Fruit fly (Drosophila melanogaster) whole organism, embryonic: ENCODE results near the gene CG11699.

ENCODE experiments used
- Bgb ChIP-seq: fragments of 200-800 bp; sonication (Bioruptor generic); IDR thresholded peaks from 2 replicates; pipeline ENCODE4 v1.3.6; 2022; ENCODE audit warnings: missing biosample characterization, missing genetic modification characterization; ENCODE audit not compliant: partially characterized antibody
- CG10147 ChIP-seq: fragments of 200-800 bp; sonication (Bioruptor generic); optimal IDR thresholded peaks from 2 replicates; lab custom pipeline; 2019; ENCODE audit warnings: missing biosample characterization, mild to moderate bottlenecking, missing genetic modification characterization, moderate library complexity
- CG11093 ChIP-seq: fragments of 200-800 bp; sonication (Bioruptor generic); IDR thresholded peaks from 3 replicates; pipeline ENCODE4 v1.3.6; 2022; ENCODE audit warnings: missing biosample characterization, missing genetic modification characterization
- CG12071 ChIP-seq: fragments of 200-800 bp; sonication (Bioruptor generic); optimal IDR thresholded peaks from 3 replicates; lab custom pipeline; 2018; ENCODE audit warnings: missing biosample characterization, mild to moderate bottlenecking, missing genetic modification characterization
- CG13775 ChIP-seq: fragments of 200-800 bp; sonication (Bioruptor generic); optimal IDR thresholded peaks from 3 replicates; lab custom pipeline; 2017; ENCODE audit warnings: missing biosample characterization, mild to moderate bottlenecking, missing genetic modification characterization
- CG14014 ChIP-seq: fragments of 200-800 bp; sonication (Bioruptor generic); IDR thresholded peaks from 2 replicates; pipeline ENCODE4 v1.3.6; 2022; ENCODE audit warnings: missing biosample characterization, missing genetic modification characterization
- CG15269 ChIP-seq: fragments of 200-800 bp; sonication (Bioruptor generic); optimal IDR thresholded peaks from 2 replicates; lab custom pipeline; 2018; ENCODE audit warnings: missing biosample characterization, mild to moderate bottlenecking, missing genetic modification characterization, moderate library complexity
- CG15601 ChIP-seq: fragments of 200-800 bp; sonication (Bioruptor generic); optimal IDR thresholded peaks from 3 replicates; lab custom pipeline; 2019; ENCODE audit warnings: missing biosample characterization, mild to moderate bottlenecking, missing genetic modification characterization, moderate library complexity
- CG1603 ChIP-seq: fragments of 200-800 bp; sonication (Bioruptor generic); optimal IDR thresholded peaks from 2 replicates; lab custom pipeline; 2019; ENCODE audit warnings: missing biosample characterization, mild to moderate bottlenecking, missing genetic modification characterization, moderate library complexity
- CG16813 ChIP-seq: fragments of 200-800 bp; sonication (Bioruptor generic); IDR thresholded peaks from 3 replicates; pipeline ENCODE4 v1.3.6; 2022; ENCODE audit warnings: missing biosample characterization, missing genetic modification characterization; ENCODE audit not compliant: partially characterized antibody
- CG16863 ChIP-seq: fragments of 200-800 bp; sonication (Bioruptor generic); optimal IDR thresholded peaks from 3 replicates; lab custom pipeline; 2016; ENCODE audit warnings: missing biosample characterization, missing genetic modification characterization
- CG2199 ChIP-seq: fragments of 200-800 bp; sonication (Bioruptor generic); IDR thresholded peaks from 3 replicates; pipeline ENCODE4 v1.3.6; 2022; ENCODE audit warnings: missing biosample characterization, missing genetic modification characterization
- CG2678 ChIP-seq: fragments of 200-800 bp; sonication (Bioruptor generic); optimal IDR thresholded peaks from 3 replicates; lab custom pipeline; 2019; ENCODE audit warnings: missing biosample characterization, mild to moderate bottlenecking, missing genetic modification characterization, moderate library complexity
- CG2712 ChIP-seq: fragments of 200-800 bp; optimal IDR thresholded peaks from 3 replicates; lab custom pipeline; 2019; ENCODE audit warnings: missing biosample characterization, mild to moderate bottlenecking, missing genetic modification characterization, moderate library complexity
- CG31441 ChIP-seq: fragments of 200-800 bp; sonication (Bioruptor generic); IDR thresholded peaks from 2 replicates; pipeline ENCODE4 v1.3.6; 2022; ENCODE audit warnings: missing biosample characterization, missing genetic modification characterization
- CG33557 ChIP-seq: fragments of 200-800 bp; sonication (Bioruptor generic); optimal IDR thresholded peaks from 2 replicates; lab custom pipeline; 2019; ENCODE audit warnings: missing biosample characterization, mild to moderate bottlenecking, missing genetic modification characterization, moderate library complexity
- CG7357 ChIP-seq: fragments of 200-800 bp; sonication (Bioruptor generic); IDR thresholded peaks from 3 replicates; pipeline ENCODE4 v1.3.6; 2022; ENCODE audit warnings: missing biosample characterization, missing genetic modification characterization
- CG9609 ChIP-seq: fragments of 200-800 bp; sonication (Bioruptor generic); optimal IDR thresholded peaks from 3 replicates; lab custom pipeline; 2016; ENCODE audit warnings: missing biosample characterization, missing genetic modification characterization
- CTCF ChIP-seq: fragments of 200-800 bp; sonication (Bioruptor generic); optimal IDR thresholded peaks from 2 replicates; lab custom pipeline; 2017; ENCODE audit warnings: missing biosample characterization, mild to moderate bottlenecking, missing genetic modification characterization, moderate library complexity
- D19B ChIP-seq: fragments of 200-800 bp; sonication (Bioruptor generic); optimal IDR thresholded peaks from 2 replicates; lab custom pipeline; 2017; ENCODE audit warnings: missing biosample characterization, mild to moderate bottlenecking, missing genetic modification characterization
- Dad ChIP-seq: fragments of 200-800 bp; sonication (Bioruptor generic); optimal IDR thresholded peaks from 3 replicates; lab custom pipeline; 2016; ENCODE audit warnings: missing biosample characterization, missing genetic modification characterization
- Dbx ChIP-seq: fragments of 200-800 bp; sonication (Bioruptor generic); IDR thresholded peaks from 3 replicates; pipeline ENCODE4 v1.3.6; 2022; ENCODE audit warnings: missing biosample characterization, missing genetic modification characterization
- Dfd ChIP-seq, 2 experiments: fragments of >200 bp; optimal IDR thresholded peaks; 2 replicates each; lab custom pipeline; 2017; ENCODE audit warnings: missing biosample characterization in 2 of 2, missing genetic modification characterization in 2 of 2
- Doc2 ChIP-seq: fragments of 200-800 bp; sonication (Bioruptor generic); IDR thresholded peaks from 2 replicates; pipeline ENCODE4 v1.3.6; 2022; ENCODE audit warnings: missing biosample characterization, missing genetic modification characterization
- Drgx ChIP-seq: fragments of 200-800 bp; sonication (Bioruptor generic); IDR thresholded peaks from 2 replicates; pipeline ENCODE4 v1.3.6; 2022; ENCODE audit warnings: missing biosample characterization, missing genetic modification characterization
- E2f2 ChIP-seq: fragments of 200-800 bp; sonication (Bioruptor generic); IDR thresholded peaks from 2 replicates; pipeline ENCODE4 v1.3.6; 2022; ENCODE audit warnings: missing biosample characterization, missing genetic modification characterization
- Ets97D ChIP-seq: fragments of 200-800 bp; sonication (Bioruptor generic); optimal IDR thresholded peaks from 3 replicates; lab custom pipeline; 2016; ENCODE audit warnings: missing biosample characterization, missing genetic modification characterization
- HLH4C ChIP-seq: fragments of 200-800 bp; sonication (Bioruptor generic); IDR thresholded peaks from 3 replicates; pipeline ENCODE4 v1.3.6; 2022; ENCODE audit warnings: missing biosample characterization, missing genetic modification characterization; ENCODE audit not compliant: partially characterized antibody
- Myb ChIP-seq: fragments of 200-800 bp; sonication (Bioruptor generic); optimal IDR thresholded peaks from 2 replicates; lab custom pipeline; 2016; ENCODE audit warnings: missing biosample characterization, missing genetic modification characterization
- Ptx1 ChIP-seq: fragments of 200-800 bp; sonication (Bioruptor generic); IDR thresholded peaks from 2 replicates; pipeline ENCODE4 v1.3.6; 2022; ENCODE audit warnings: missing biosample characterization, missing genetic modification characterization
- Ssrp ChIP-seq: fragments of 200-800 bp; sonication (Bioruptor generic); optimal IDR thresholded peaks from 2 replicates; lab custom pipeline; 2018; ENCODE audit warnings: missing biosample characterization, mild to moderate bottlenecking, missing genetic modification characterization, moderate library complexity
- TFAM ChIP-seq: fragments of 200-800 bp; sonication (Bioruptor generic); optimal IDR thresholded peaks from 2 replicates; lab custom pipeline; 2017; ENCODE audit warnings: missing biosample characterization, missing genetic modification characterization, inconsistent platforms
- Usf ChIP-seq: fragments of 200-800 bp; sonication (Bioruptor generic); optimal IDR thresholded peaks from 2 replicates; lab custom pipeline; 2017; ENCODE audit warnings: missing genotype, missing biosample characterization, missing genetic modification characterization
- Xrp1 ChIP-seq: fragments of 200-800 bp; sonication (Bioruptor generic); IDR thresholded peaks from 2 replicates; pipeline ENCODE4 v1.3.6; 2022; ENCODE audit warnings: missing biosample characterization, missing genetic modification characterization
- bbx ChIP-seq: fragments of 200-800 bp; sonication (Bioruptor generic); IDR thresholded peaks from 2 replicates; pipeline ENCODE4 v1.3.6; 2022; ENCODE audit warnings: missing biosample characterization, missing genetic modification characterization; ENCODE audit not compliant: partially characterized antibody
- bsh ChIP-seq, 2 experiments: fragments of 200-800 bp; sonication (Bioruptor generic); optimal IDR thresholded peaks; 2 replicates each; lab custom pipeline; 2017 to 2018; ENCODE audit warnings: mild to moderate bottlenecking in 2 of 2, missing biosample characterization in 2 of 2, missing genetic modification characterization in 2 of 2, moderate library complexity in 1 of 2
- cad ChIP-seq: fragments of >200 bp; optimal IDR thresholded peaks from 2 replicates; lab custom pipeline; 2017; ENCODE audit warnings: missing biosample characterization, missing genetic modification characterization
- chm ChIP-seq: fragments of 200-800 bp; sonication (Bioruptor generic); IDR thresholded peaks from 2 replicates; pipeline ENCODE4 v1.3.6; 2022; ENCODE audit warnings: missing biosample characterization, missing genetic modification characterization
- crp ChIP-seq, 2 experiments: fragments of 200-800 bp; sonication (Bioruptor generic); optimal IDR thresholded peaks; 2 replicates in 1 of 2; 3 replicates in 1 of 2; lab custom pipeline; 2017; ENCODE audit warnings: missing biosample characterization in 2 of 2, missing genetic modification characterization in 2 of 2, mild to moderate bottlenecking in 1 of 2, moderate library complexity in 1 of 2
- dimm ChIP-seq: fragments of 200-800 bp; sonication (Bioruptor generic); IDR thresholded peaks from 2 replicates; pipeline ENCODE4 v1.3.6; 2022; ENCODE audit warnings: missing biosample characterization, missing genetic modification characterization
- ems ChIP-seq: fragments of 200-800 bp; sonication (Bioruptor generic); optimal IDR thresholded peaks from 3 replicates; lab custom pipeline; 2016; ENCODE audit warnings: missing biosample characterization, missing genetic modification characterization
- fd3F ChIP-seq: fragments of 200-800 bp; sonication (Bioruptor generic); optimal IDR thresholded peaks from 2 replicates; lab custom pipeline; 2018; ENCODE audit warnings: missing biosample characterization, mild to moderate bottlenecking, missing genetic modification characterization, moderate library complexity
- inv ChIP-seq: fragments of 200-800 bp; sonication (Bioruptor generic); IDR thresholded peaks from 2 replicates; pipeline ENCODE4 v1.3.6; 2022; ENCODE audit warnings: missing biosample characterization, missing genetic modification characterization; ENCODE audit not compliant: partially characterized antibody
- mam ChIP-seq: fragments of 200-800 bp; sonication (Bioruptor generic); optimal IDR thresholded peaks from 3 replicates; lab custom pipeline; 2016; ENCODE audit warnings: missing biosample characterization, missing genetic modification characterization
- nerfin-2 ChIP-seq: fragments of 200-800 bp; sonication (Bioruptor generic); IDR thresholded peaks from 2 replicates; pipeline ENCODE4 v1.3.6; 2022; ENCODE audit warnings: missing biosample characterization, missing genetic modification characterization; ENCODE audit not compliant: partially characterized antibody
- nmo ChIP-seq: fragments of 200-800 bp; sonication (Bioruptor generic); optimal IDR thresholded peaks from 2 replicates; lab custom pipeline; 2018; ENCODE audit warnings: missing biosample characterization, mild to moderate bottlenecking, missing genetic modification characterization, moderate library complexity
- peb ChIP-seq: fragments of 200-800 bp; sonication (Bioruptor generic); IDR thresholded peaks from 2 replicates; pipeline ENCODE4 v1.3.6; 2022; ENCODE audit warnings: missing biosample characterization, missing genetic modification characterization
- pita ChIP-seq: fragments of 200-800 bp; sonication (Bioruptor generic); optimal IDR thresholded peaks from 2 replicates; lab custom pipeline; 2017; ENCODE audit warnings: missing biosample characterization, mild to moderate bottlenecking, missing genetic modification characterization
- run ChIP-seq: fragments of 200-800 bp; sonication (Bioruptor generic); optimal IDR thresholded peaks from 3 replicates; lab custom pipeline; 2018; ENCODE audit warnings: missing biosample characterization, mild to moderate bottlenecking, missing genetic modification characterization
- sna ChIP-seq: fragments of 200-800 bp; sonication (Bioruptor generic); IDR thresholded peaks from 2 replicates; pipeline ENCODE4 v1.3.6; 2022; ENCODE audit warnings: missing biosample characterization, missing genetic modification characterization; ENCODE audit not compliant: partially characterized antibody
- ttk ChIP-seq: fragments of 200-800 bp; sonication (Bioruptor generic); IDR thresholded peaks from 2 replicates; pipeline ENCODE4 v2.1.2; 2022; ENCODE audit warnings: missing biosample characterization, missing genetic modification characterization
- z ChIP-seq: fragments of 200-800 bp; sonication (Bioruptor generic); IDR thresholded peaks from 3 replicates; pipeline ENCODE4 v1.3.6; 2022; ENCODE audit warnings: missing biosample characterization, missing genetic modification characterization

Gene CG11699

DNA sequence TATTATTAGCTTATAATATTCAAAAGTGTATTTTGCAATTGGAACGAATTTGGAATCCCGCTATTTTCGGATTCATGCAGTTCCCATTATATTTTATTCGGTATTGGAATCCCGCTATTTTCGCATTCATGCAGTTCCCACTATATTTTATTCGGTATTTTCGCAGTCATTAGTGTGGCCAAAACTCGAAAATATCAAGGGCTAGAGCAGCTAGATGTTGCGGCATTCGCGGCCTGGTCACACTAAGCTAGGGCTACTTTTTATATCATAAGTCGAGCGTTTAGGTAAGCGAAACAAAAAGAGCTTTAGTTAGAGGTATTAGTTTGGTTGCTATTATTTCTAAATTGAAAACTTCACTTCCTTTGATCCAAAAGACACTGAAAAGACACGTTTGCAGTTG, 8.4 kb downstream of the CG11699 start (continued):
- no peak for TF ChIP-seq dimm (GFP tag; lab: Robert Waterston, UW)
- no peak for TF ChIP-seq crp (GFP tag; optimal IDR thresholded peaks at IDR 0.05; lab: Kevin White, UChicago)
- TF ChIP-seq Dfd (GFP tag; optimal IDR thresholded peaks at IDR 0.05; lab: Kevin White, UChicago), result no peak
- TF ChIP-seq bbx (GFP tag; lab: Robert Waterston, UW), result peak; percentile 34; the same call in 1 of the 2 replicates
- TF ChIP-seq CG33557, result no peak
- no peak for TF ChIP-seq CG9609 (GFP tag; lab: Kevin White, UChicago)
- TF ChIP-seq CG1603, result peak; percentile 65
- no peak for TF ChIP-seq Usf (GFP tag; lab: Kevin White, UChicago)
- no peak for TF ChIP-seq TFAM (GFP tag; lab: Kevin White, UChicago)
- TF ChIP-seq Myb (GFP tag; lab: Kevin White, UChicago), result peak; percentile 17
- no peak for TF ChIP-seq fd3F (GFP tag; lab: Kevin White, UChicago)
- no peak for TF ChIP-seq CG12071 (GFP tag; lab: Kevin White, UChicago)
- TF ChIP-seq pita, result no peak
- TF ChIP-seq nerfin-2 (GFP tag; lab: Robert Waterston, UW), result no peak
- peak; percentile 42 for TF ChIP-seq nmo (GFP tag; lab: Kevin White, UChicago)
- peak; percentile 7 for TF ChIP-seq CTCF (GFP tag; lab: Kevin White, UChicago)
- TF ChIP-seq Doc2 (GFP tag; lab: Robert Waterston, UW), result no peak
- peak; percentile 53; the same call in 1 of the 2 replicates for TF ChIP-seq E2f2
- TF ChIP-seq Drgx (GFP tag; lab: Robert Waterston, UW), result no peak
- TF ChIP-seq Xrp1, result no peak
- no peak for TF ChIP-seq mam (GFP tag; lab: Kevin White, UChicago)
- no peak for TF ChIP-seq run (tag; lab: Kevin White, UChicago)
- peak; percentile 21 for TF ChIP-seq CG2712 (tag; lab: Kevin White, UChicago)
- no peak for TF ChIP-seq bsh (GFP tag; optimal IDR thresholded peaks at IDR 0.05; lab: Kevin White, UChicago)
- no peak for TF ChIP-seq z (GFP tag; lab: Robert Waterston, UW)
- no peak for TF ChIP-seq CG10147
- TF ChIP-seq D19B (GFP tag; lab: Kevin White, UChicago), result no peak
- TF ChIP-seq inv (GFP tag; lab: Robert Waterston, UW), result no peak
- TF ChIP-seq CG11093, result no peak
- no peak for TF ChIP-seq CG2678 (tag; lab: Kevin White, UChicago)
- no peak for TF ChIP-seq Ptx1 (GFP tag; lab: Robert Waterston, UW)
- no peak for TF ChIP-seq CG31441
- no peak for TF ChIP-seq CG16863 (GFP tag; lab: Kevin White, UChicago)
- TF ChIP-seq CG7357 (GFP tag; lab: Robert Waterston, UW), result no peak
- 0 out of 2 replicates have a peak, but pooled peaks have one; percentile 26 for TF ChIP-seq chm
- TF ChIP-seq Ets97D (GFP tag; lab: Kevin White, UChicago), result peak; percentile 68
- no peak for TF ChIP-seq CG2199 (GFP tag; lab: Robert Waterston, UW)
- TF ChIP-seq ems, result no peak
- no peak for TF ChIP-seq Ssrp
- TF ChIP-seq Dbx (GFP tag; lab: Robert Waterston, UW), result no peak
- no peak for TF ChIP-seq CG13775 (GFP tag; lab: Kevin White, UChicago)
- TF ChIP-seq CG14014 (GFP tag; lab: Robert Waterston, UW), result no peak
- TF ChIP-seq ttk (GFP tag; lab: Robert Waterston, UW), result no peak
- TF ChIP-seq CG15601 (tag; lab: Kevin White, UChicago), result peak; percentile 32
- TF ChIP-seq Bgb (GFP tag; lab: Robert Waterston, UW), result no peak; the same call in 1 of the 2 replicates
- TF ChIP-seq cad, result no peak
- 0 out of 2 replicates have a peak, but pooled peaks have one; percentile 42 for TF ChIP-seq sna (GFP tag; lab: Robert Waterston, UW)
- no peak for TF ChIP-seq HLH4C
- no peak for TF ChIP-seq peb (GFP tag; lab: Robert Waterston, UW)
- no peak for TF ChIP-seq Dad (GFP tag; lab: Kevin White, UChicago)
- TF ChIP-seq CG16813, result peak; percentile 45; the same call in 1 of the 3 replicates
- no peak for TF ChIP-seq CG15269 (tag; lab: Kevin White, UChicago)
